Worm (Caenorhabditis elegans) whole organism, late embryonic: ENCODE data around the gene imp-2.

Experiments used
- F13H6.1 ChIP-seq: sonication (generic microtip); optimal IDR thresholded peaks from 2 replicates; lab custom pipeline; 2016; ENCODE audit warnings: missing genetic modification characterization, missing compliant biosample characterization
- K02D7.2 ChIP-seq: sonication (generic microtip); optimal IDR thresholded peaks from 2 replicates; lab custom pipeline; 2017; ENCODE audit warnings: mild to moderate bottlenecking, missing genetic modification characterization, missing compliant biosample characterization
- K09A11.1 ChIP-seq: sonication (generic microtip); optimal IDR thresholded peaks from 2 replicates; lab custom pipeline; 2017; ENCODE audit warnings: antibody characterized with exemption, mild to moderate bottlenecking, missing genetic modification characterization, missing compliant biosample characterization; ENCODE audit not compliant: insufficient read depth
- T23F11.4 ChIP-seq: fragments of 200-800 bp; sonication (Bioruptor generic); optimal IDR thresholded peaks from 2 replicates; lab custom pipeline; 2018; ENCODE audit warnings: mild to moderate bottlenecking, missing genetic modification characterization, missing compliant biosample characterization
- Y22D7AL.16 ChIP-seq: sonication (generic microtip); optimal IDR thresholded peaks from 2 replicates; lab custom pipeline; 2016; ENCODE audit warnings: missing genetic modification characterization, missing compliant biosample characterization
- ama-1 ChIP-seq: fragments of 150-350 bp; optimal IDR thresholded peaks from 2 replicates; lab custom pipeline; 2014
- ceh-18 ChIP-seq: sonication (generic microtip); optimal IDR thresholded peaks from 2 replicates; lab custom pipeline; 2016; ENCODE audit warnings: missing genetic modification characterization, missing compliant biosample characterization
- ceh-2 ChIP-seq: sonication (generic microtip); optimal IDR thresholded peaks from 2 replicates; lab custom pipeline; 2016; ENCODE audit warnings: missing genotype, missing genetic modification characterization, missing compliant biosample characterization
- ceh-22 ChIP-seq: sonication (generic microtip); optimal IDR thresholded peaks from 2 replicates; lab custom pipeline; 2017; ENCODE audit warnings: missing biosample characterization, missing genetic modification characterization
- ceh-31 ChIP-seq: sonication (generic microtip); optimal IDR thresholded peaks from 2 replicates; lab custom pipeline; 2016; ENCODE audit warnings: missing genetic modification characterization, missing compliant biosample characterization
- ceh-45 ChIP-seq: fragments of 200-800 bp; sonication (Bioruptor generic); IDR thresholded peaks from 2 replicates; pipeline ENCODE4 v1.3.6; 2022; ENCODE audit warnings: missing genetic modification reagents, missing genetic modification characterization, missing compliant biosample characterization
- ceh-6 ChIP-seq: fragments of 200-800 bp; sonication (Bioruptor generic); optimal IDR thresholded peaks from 2 replicates; lab custom pipeline; 2018; ENCODE audit warnings: mild to moderate bottlenecking, missing genetic modification characterization, missing compliant biosample characterization
- dve-1 ChIP-seq: sonication (generic microtip); optimal IDR thresholded peaks from 2 replicates; lab custom pipeline; 2017; ENCODE audit warnings: antibody characterized with exemption, mild to moderate bottlenecking, missing genetic modification characterization, missing compliant biosample characterization
- elt-2 ChIP-seq: sonication (generic microtip); optimal IDR thresholded peaks from 2 replicates; lab custom pipeline; 2016; ENCODE audit warnings: missing genetic modification reagents, missing genetic modification characterization, missing compliant biosample characterization
- elt-4 ChIP-seq: sonication (generic microtip); optimal IDR thresholded peaks from 2 replicates; lab custom pipeline; 2016; ENCODE audit warnings: missing genetic modification characterization, missing compliant biosample characterization
- ets-4 ChIP-seq: sonication (generic microtip); optimal IDR thresholded peaks from 2 replicates; lab custom pipeline; 2016; ENCODE audit warnings: missing genetic modification characterization, missing compliant biosample characterization
- eyg-1 ChIP-seq: sonication (generic microtip); optimal IDR thresholded peaks from 2 replicates; lab custom pipeline; 2016; ENCODE audit warnings: missing genotype, missing genetic modification characterization, missing compliant biosample characterization
- fax-1 ChIP-seq: sonication (generic microtip); optimal IDR thresholded peaks from 2 replicates; lab custom pipeline; 2016; ENCODE audit warnings: missing genotype, missing genetic modification characterization, missing compliant biosample characterization
- fkh-6 ChIP-seq: sonication (generic microtip); optimal IDR thresholded peaks from 2 replicates; lab custom pipeline; 2016; ENCODE audit warnings: missing genetic modification characterization, missing compliant biosample characterization
- gmeb-2 ChIP-seq: sonication (generic microtip); optimal IDR thresholded peaks from 2 replicates; lab custom pipeline; 2016; ENCODE audit warnings: missing genetic modification characterization, inconsistent platforms, missing compliant biosample characterization
- hlh-13 ChIP-seq: fragments of 200-800 bp; sonication (Bioruptor generic); optimal IDR thresholded peaks from 2 replicates; lab custom pipeline; 2018; ENCODE audit warnings: mild to moderate bottlenecking, missing genetic modification characterization, missing compliant biosample characterization
- hlh-15 ChIP-seq: sonication (generic microtip); optimal IDR thresholded peaks from 2 replicates; lab custom pipeline; 2016; ENCODE audit warnings: missing genetic modification characterization, missing compliant biosample characterization
- hlh-8 ChIP-seq: sonication (generic microtip); optimal IDR thresholded peaks from 2 replicates; lab custom pipeline; 2016; ENCODE audit warnings: missing genotype, missing genetic modification characterization, missing compliant biosample characterization
- lim-6 ChIP-seq: sonication (generic microtip); optimal IDR thresholded peaks from 2 replicates; lab custom pipeline; 2016; ENCODE audit warnings: missing genetic modification characterization, missing compliant biosample characterization
- madf-2 ChIP-seq: sonication (generic microtip); optimal IDR thresholded peaks from 2 replicates; lab custom pipeline; 2017; ENCODE audit warnings: missing genetic modification characterization, missing compliant biosample characterization
- mec-3 ChIP-seq: sonication (generic microtip); optimal IDR thresholded peaks from 2 replicates; lab custom pipeline; 2016; ENCODE audit warnings: borderline replicate concordance, missing genetic modification characterization, missing compliant biosample characterization
- nfya-1 ChIP-seq: sonication (generic microtip); optimal IDR thresholded peaks from 2 replicates; lab custom pipeline; 2017; ENCODE audit warnings: missing genetic modification characterization, mild to moderate bottlenecking, missing compliant biosample characterization, antibody characterized with exemption, moderate library complexity
- nhr-232 ChIP-seq: sonication (generic microtip); optimal IDR thresholded peaks from 2 replicates; lab custom pipeline; 2016; ENCODE audit warnings: missing genetic modification characterization, missing compliant biosample characterization
- pag-3 ChIP-seq: sonication (generic microtip); optimal IDR thresholded peaks from 2 replicates; lab custom pipeline; 2016; ENCODE audit warnings: missing compliant biosample characterization, missing genetic modification characterization, borderline replicate concordance
- pat-9 ChIP-seq: fragments of 200-800 bp; sonication (Bioruptor generic); optimal IDR thresholded peaks from 2 replicates; lab custom pipeline; 2018; ENCODE audit warnings: mild to moderate bottlenecking, missing genetic modification characterization, moderate library complexity, missing compliant biosample characterization
- pax-1 ChIP-seq: fragments of 150-350 bp; optimal IDR thresholded peaks from 2 replicates; lab custom pipeline; 2014; ENCODE audit warnings: missing biosample characterization, missing genetic modification characterization
- pros-1 ChIP-seq: fragments of 150-350 bp; optimal IDR thresholded peaks from 2 replicates; lab custom pipeline; 2014; ENCODE audit warnings: missing biosample characterization, missing genetic modification reagents, missing genetic modification characterization
- ref-2 ChIP-seq: sonication (generic microtip); optimal IDR thresholded peaks from 2 replicates; lab custom pipeline; 2016; ENCODE audit warnings: missing genetic modification characterization, missing compliant biosample characterization
- rnt-1 ChIP-seq: sonication (generic microtip); optimal IDR thresholded peaks from 2 replicates; lab custom pipeline; 2016; ENCODE audit warnings: missing genetic modification characterization, missing compliant biosample characterization
- sox-4 ChIP-seq: sonication (generic microtip); optimal IDR thresholded peaks from 2 replicates; lab custom pipeline; 2017; ENCODE audit warnings: mild to moderate bottlenecking, missing genetic modification characterization, inconsistent platforms, missing compliant biosample characterization
- syd-9 ChIP-seq: sonication (generic microtip); optimal IDR thresholded peaks from 2 replicates; lab custom pipeline; 2016; ENCODE audit warnings: mild to moderate bottlenecking, missing genetic modification characterization, moderate library complexity, missing compliant biosample characterization
- tbx-2 ChIP-seq: sonication (generic microtip); optimal IDR thresholded peaks from 2 replicates; lab custom pipeline; 2016; ENCODE audit warnings: missing genetic modification characterization, missing compliant biosample characterization
- tbx-7 ChIP-seq: sonication (generic microtip); optimal IDR thresholded peaks from 2 replicates; lab custom pipeline; 2016; ENCODE audit warnings: missing genotype, missing genetic modification characterization, missing compliant biosample characterization
- ttx-3 ChIP-seq: sonication (generic microtip); optimal IDR thresholded peaks from 2 replicates; lab custom pipeline; 2016; ENCODE audit warnings: missing genetic modification reagents, missing genetic modification characterization, missing compliant biosample characterization
- unc-3 ChIP-seq, 2 experiments: fragments of 200-800 bp in 1 of 2; sonication (Bioruptor generic) in 1 of 2; sonication (generic microtip) in 1 of 2; conservative IDR thresholded peaks in 1 of 2; optimal IDR thresholded peaks in 1 of 2; 2 replicates each; pipeline versions ENCODE4 v1.3.6 to Lab custom; 2016 to 2022; ENCODE audit warnings: missing compliant biosample characterization in 2 of 2, missing genetic modification characterization in 2 of 2, missing genetic modification reagents in 1 of 2
- unc-42 ChIP-seq: sonication (generic microtip); optimal IDR thresholded peaks from 2 replicates; lab custom pipeline; 2016; ENCODE audit warnings: missing genotype, missing genetic modification characterization, missing compliant biosample characterization
- unc-55 ChIP-seq: sonication (generic microtip); optimal IDR thresholded peaks from 2 replicates; lab custom pipeline; 2017; ENCODE audit warnings: missing biosample characterization, missing genetic modification reagents, missing genetic modification characterization
- unc-86 ChIP-seq: sonication (generic microtip); optimal IDR thresholded peaks from 2 replicates; lab custom pipeline; 2016; ENCODE audit warnings: missing genetic modification characterization, missing compliant biosample characterization
- ztf-16 ChIP-seq: sonication (generic microtip); optimal IDR thresholded peaks from 2 replicates; lab custom pipeline; 2017; ENCODE audit warnings: missing genetic modification characterization, missing compliant biosample characterization

Gene imp-2

ce11 chrIV:11156526-11156925, 37.8 kb upstream of the imp-2 start:
- TF ChIP-seq tbx-7 (tag; lab: Kevin White, UChicago) (no peak), ets-4 (tag; lab: Kevin White, UChicago) (no peak), K02D7.2 (tag; lab: Kevin White, UChicago) (no peak), nhr-232 (tag; lab: Kevin White, UChicago) (no peak), mec-3 (tag; lab: Kevin White, UChicago) (no peak), madf-2 (tag; lab: Kevin White, UChicago) (no peak), unc-86 (tag; lab: Kevin White, UChicago) (no peak), ceh-22 (tag; lab: Kevin White, UChicago) (no peak), T23F11.4 (no peak), ceh-6 (GFP tag; lab: Kevin White, UChicago) (no peak), pax-1 (tag; lab: Kevin White, UChicago) (no peak), ttx-3 (tag; lab: Kevin White, UChicago) (no peak), ceh-2 (tag; lab: Kevin White, UChicago) (no peak), hlh-13 (no peak), hlh-15 (no peak), ztf-16 (tag; lab: Kevin White, UChicago) (no peak), ama-1 (no peak), K09A11.1 (tag; lab: Kevin White, UChicago) (no peak), elt-4 (tag; lab: Kevin White, UChicago) (no peak)

- TF ChIP-seq nfya-1 (tag; lab: Kevin White, UChicago) = peak; percentile 37
Observed at ce11 chrIV:11154425-11155114, 35.9 kb upstream of the imp-2 start, which contains the start of gene C08F8.3. Gene C08F8.3 (plus strand): TSS chrIV:11155044.

- TF ChIP-seq nfya-1 (tag; lab: Kevin White, UChicago) = no peak
- no peak for TF ChIP-seq ceh-18 (tag; lab: Kevin White, UChicago)
- TF ChIP-seq ref-2 = no peak
- no peak for TF ChIP-seq tbx-2 (tag; lab: Kevin White, UChicago)
- no peak for TF ChIP-seq hlh-15
- no peak for TF ChIP-seq pag-3 (tag; lab: Kevin White, UChicago)
- TF ChIP-seq hlh-8 (tag; lab: Kevin White, UChicago) = no peak
- TF ChIP-seq pat-9 = no peak
- TF ChIP-seq syd-9 (tag; lab: Kevin White, UChicago) = no peak
- no peak for TF ChIP-seq pros-1 (tag; lab: Kevin White, UChicago)
- no peak for TF ChIP-seq mec-3 (tag; lab: Kevin White, UChicago)
- no peak for TF ChIP-seq ceh-45 (GFP tag; lab: Robert Waterston, UW)
- TF ChIP-seq sox-4 (tag; lab: Kevin White, UChicago) = no peak
- TF ChIP-seq hlh-13 = no peak
- TF ChIP-seq, all 69 proteins: peak for 0
Observed at ce11 chrIV:11150844-11151243, 32.2 kb upstream of the imp-2 start, which contains the start of gene C08F8.2. Gene C08F8.2 (plus strand): TSS chrIV:11150997.

DNA sequence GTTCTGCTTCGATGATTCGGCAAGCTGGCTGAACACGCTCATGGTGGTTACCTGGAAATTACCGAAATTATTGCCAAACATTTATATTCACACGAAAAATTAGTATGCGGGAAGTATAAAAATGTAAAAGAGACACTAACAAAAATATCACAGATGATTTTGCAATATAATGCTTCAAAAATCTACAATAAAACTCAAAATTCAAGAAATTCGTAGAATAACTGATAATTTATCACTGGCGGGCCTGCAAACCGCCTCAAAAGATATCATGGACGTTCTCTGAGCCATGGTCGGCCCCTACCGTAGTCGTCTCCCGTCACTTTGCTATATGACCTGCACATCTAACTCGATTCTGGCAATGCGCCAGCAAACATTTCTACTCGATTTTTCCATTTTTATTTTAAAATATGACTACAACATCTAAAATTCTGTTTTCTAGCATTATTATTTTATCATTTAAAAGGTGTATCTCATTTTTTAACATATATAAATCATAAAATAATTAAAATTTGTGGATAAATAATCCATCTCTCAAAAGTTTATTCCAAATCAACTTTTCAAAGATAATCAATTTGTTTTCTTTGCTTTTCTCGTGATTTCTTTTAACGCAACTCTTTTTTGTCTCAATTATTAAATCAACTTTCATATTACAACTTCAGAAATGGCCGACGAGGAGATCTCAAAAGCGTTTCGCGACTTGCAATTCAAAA, 30.9 kb upstream of the imp-2 start, which contains the start of the genes F01G4.6 and pfd-1:
TSS of gene F01G4.6 (minus strand) at position 51 of the 710 bp plus-strand sequence.
TSS of gene pfd-1 (plus strand) at position 660 of the 710 bp plus-strand sequence.
- TF ChIP-seq Y22D7AL.16 (tag; lab: Kevin White, UChicago) = no peak
- peak; percentile 54 for TF ChIP-seq dve-1 (tag; lab: Kevin White, UChicago)
- no peak for TF ChIP-seq fax-1 (tag; lab: Kevin White, UChicago)
- no peak for TF ChIP-seq lim-6 (tag; lab: Kevin White, UChicago)
- peak; percentile 66 for TF ChIP-seq pax-1 (tag; lab: Kevin White, UChicago)
- peak; percentile 3 for TF ChIP-seq rnt-1
- TF ChIP-seq ceh-18 (tag; lab: Kevin White, UChicago) = peak; percentile 39
- TF ChIP-seq ceh-22 (tag; lab: Kevin White, UChicago) = no peak
- TF ChIP-seq K09A11.1 (tag; lab: Kevin White, UChicago) = no peak
- no peak for TF ChIP-seq eyg-1 (tag; lab: Kevin White, UChicago)
- peak; percentile 90 for TF ChIP-seq nfya-1 (tag; lab: Kevin White, UChicago)
- peak; percentile 25 for TF ChIP-seq ref-2
- peak; percentile 44 for TF ChIP-seq tbx-2 (tag; lab: Kevin White, UChicago)
- peak; percentile 46 for TF ChIP-seq unc-42
- TF ChIP-seq unc-55 = peak; percentile 37
- TF ChIP-seq gmeb-2 (tag; lab: Kevin White, UChicago) = peak; percentile 12
- peak; percentile 11 for TF ChIP-seq F13H6.1
- TF ChIP-seq unc-3 (GFP tag; conservative IDR thresholded peaks at IDR 0.05; lab: Robert Waterston, UW) = peak; percentile 29; the same call in 1 of the 2 replicates
- no peak for TF ChIP-seq unc-3 (tag; optimal IDR thresholded peaks at IDR 0.05; lab: Kevin White, UChicago)
- TF ChIP-seq fkh-6 = no peak
- peak; percentile 48 for TF ChIP-seq elt-2 (tag; lab: Kevin White, UChicago)
- TF ChIP-seq ceh-31 = peak; percentile 50
